Worm (Caenorhabditis elegans): ENCODE data around the gene F52C9.5.

Gene F52C9.5

ce11 chrIII:5305725-5306124 is 3.7 kb downstream of the F52C9.5 start (continued):
- TF ChIP-seq npax-4 (tag; optimal IDR thresholded peaks at IDR 0.05) (peak; percentile 44), fax-1 (tag; optimal IDR thresholded peaks at IDR 0.05) (peak; percentile 69), nhr-11 (tag; optimal IDR thresholded peaks at IDR 0.05) (no peak), hlh-13 (GFP tag; optimal IDR thresholded peaks at IDR 0.05) (peak; percentile 70), ceh-9 (tag; optimal IDR thresholded peaks at IDR 0.05) (peak; percentile 53), ceh-14 (tag; optimal IDR thresholded peaks at IDR 0.05) (peak; percentile 90), tbx-2 (tag; optimal IDR thresholded peaks at IDR 0.05) (peak; percentile 52), ceh-30 (tag; optimal IDR thresholded peaks at IDR 0.05) (no peak), Y22D7AL.16 (tag; optimal IDR thresholded peaks at IDR 0.05) (peak; percentile 51), lin-11 (tag; optimal IDR thresholded peaks at IDR 0.05) (peak; percentile 37), ceh-34 (tag; optimal IDR thresholded peaks at IDR 0.05) (peak; percentile 15), pag-3 (tag; optimal IDR thresholded peaks at IDR 0.05; ENCODE audit: borderline replicate concordance) (peak; percentile 30), lim-6 (tag; optimal IDR thresholded peaks at IDR 0.05) (no peak), eyg-1 (tag; optimal IDR thresholded peaks at IDR 0.05) (no peak), C38D4.7 (GFP tag; optimal IDR thresholded peaks at IDR 0.05) (peak; percentile 59), ceh-24 (tag; optimal IDR thresholded peaks at IDR 0.05) (peak; percentile 35), ceh-22 (tag; optimal IDR thresholded peaks at IDR 0.05) (no peak), madf-2 (tag; optimal IDR thresholded peaks at IDR 0.05) (peak; percentile 70), ref-2 (tag; optimal IDR thresholded peaks at IDR 0.05) (peak; percentile 49), F13H6.1 (tag; optimal IDR thresholded peaks at IDR 0.05) (peak; percentile 35), pat-9 (tag; optimal IDR thresholded peaks at IDR 0.05) (peak; percentile 61), pros-1 (tag; optimal IDR thresholded peaks at IDR 0.05) (no peak), ceh-48 (tag; optimal IDR thresholded peaks at IDR 0.05) (peak; percentile 24), syd-9 (tag; optimal IDR thresholded peaks at IDR 0.05) (peak; percentile 46), ceh-45 (GFP tag; IDR thresholded peaks at IDR 0.05) (peak; percentile 85), fkh-10 (GFP tag; optimal IDR thresholded peaks at IDR 0.05) (no peak), sdc-2 (tag; optimal IDR thresholded peaks at IDR 0.05) (peak; percentile 54), ceh-31 (tag; optimal IDR thresholded peaks at IDR 0.05) (peak; percentile 34), fkh-6 (tag; optimal IDR thresholded peaks at IDR 0.05) (peak; percentile 64), ceh-19 (GFP tag; optimal IDR thresholded peaks at IDR 0.05) (peak; percentile 52), T23F11.4 (GFP tag; optimal IDR thresholded peaks at IDR 0.05) (peak; percentile 56), ama-1 (optimal IDR thresholded peaks at IDR 0.05) (no peak), K09A11.1 (tag; optimal IDR thresholded peaks at IDR 0.05; ENCODE audit: insufficient read depth) (no peak), ceh-2 (tag; optimal IDR thresholded peaks at IDR 0.05) (peak; percentile 46), hlh-8 (tag; optimal IDR thresholded peaks at IDR 0.05) (no peak), ceh-6 (GFP tag; optimal IDR thresholded peaks at IDR 0.05) (peak; percentile 38), elt-2 (tag; optimal IDR thresholded peaks at IDR 0.05) (peak; percentile 50), odd-2 (tag; optimal IDR thresholded peaks at IDR 0.05) (no peak), K02D7.2 (tag; optimal IDR thresholded peaks at IDR 0.05) (peak; percentile 76), rnt-1 (tag; optimal IDR thresholded peaks at IDR 0.05) (peak; percentile 44), ztf-16 (tag; optimal IDR thresholded peaks at IDR 0.05) (peak; percentile 72)

- TF ChIP-seq gmeb-2 (tag; optimal IDR thresholded peaks at IDR 0.05), result peak; percentile 9
- peak; percentile 17 for TF ChIP-seq unc-86 (tag; optimal IDR thresholded peaks at IDR 0.05)
- no peak for TF ChIP-seq che-1 (tag; optimal IDR thresholded peaks at IDR 0.05)
- no peak for TF ChIP-seq npax-4 (tag; optimal IDR thresholded peaks at IDR 0.05)
- TF ChIP-seq tbx-2 (tag; optimal IDR thresholded peaks at IDR 0.05), result peak; percentile 91
- TF ChIP-seq K02D7.2 (tag; optimal IDR thresholded peaks at IDR 0.05), result no peak
- TF ChIP-seq nhr-232 (tag; optimal IDR thresholded peaks at IDR 0.05), result no peak
- TF ChIP-seq elt-2 (tag; optimal IDR thresholded peaks at IDR 0.05), result peak; percentile 64
- TF ChIP-seq hlh-30 (tag; optimal IDR thresholded peaks at IDR 0.05; ENCODE audit: insufficient read depth), result peak; percentile 12
- TF ChIP-seq zip-5 (tag; optimal IDR thresholded peaks at IDR 0.05), result peak; percentile 83
- peak; percentile 98 for TF ChIP-seq ceh-48 (tag; optimal IDR thresholded peaks at IDR 0.05)
- peak; percentile 51 for TF ChIP-seq nfya-1 (tag; optimal IDR thresholded peaks at IDR 0.05)
- peak; percentile 97 for TF ChIP-seq C08G9.2 (tag; optimal IDR thresholded peaks at IDR 0.05)
- TF ChIP-seq pqm-1 (tag; optimal IDR thresholded peaks at IDR 0.05), result peak; percentile 50
- TF ChIP-seq pha-2 (tag; optimal IDR thresholded peaks at IDR 0.05), result no peak
- TF ChIP-seq fkh-6 (tag; optimal IDR thresholded peaks at IDR 0.05), result peak; percentile 69
- no peak for TF ChIP-seq ama-1 (optimal IDR thresholded peaks at IDR 0.05)
- peak; percentile 100 for TF ChIP-seq ets-4 (tag; optimal IDR thresholded peaks at IDR 0.05)
- TF ChIP-seq tbx-7 (tag; optimal IDR thresholded peaks at IDR 0.05), result peak; percentile 89
- peak; percentile 33 for TF ChIP-seq ceh-34 (tag; optimal IDR thresholded peaks at IDR 0.05)
- TF ChIP-seq F13H6.1 (tag; optimal IDR thresholded peaks at IDR 0.05), result peak; percentile 59
- TF ChIP-seq mec-3 (tag; optimal IDR thresholded peaks at IDR 0.05; ENCODE audit: borderline replicate concordance), result peak; percentile 88
These were observed 6.3 kb downstream of the F52C9.5 start, which contains the start of gene mog-3 for ce11 chrIII:5308278-5308677. mog-3 (plus strand) TSS chrIII:5308596.
